Worm (Caenorhabditis elegans) whole organism, late embryonic: ENCODE measurements around the gene C16D9.1.

ENCODE experiments used
- Y22D7AL.16 ChIP-seq: sonication (generic microtip); optimal IDR thresholded peaks from 2 replicates; lab custom pipeline; 2016; ENCODE audit warnings: missing genetic modification characterization, missing compliant biosample characterization
- ahr-1 ChIP-seq: sonication (generic microtip); optimal IDR thresholded peaks from 2 replicates; lab custom pipeline; 2016; ENCODE audit warnings: missing genetic modification characterization, missing compliant biosample characterization
- ama-1 ChIP-seq: fragments of 150-350 bp; optimal IDR thresholded peaks from 2 replicates; lab custom pipeline; 2014
- ceh-14 ChIP-seq: sonication (generic microtip); optimal IDR thresholded peaks from 2 replicates; lab custom pipeline; 2016; ENCODE audit warnings: missing genotype, missing genetic modification characterization, missing compliant biosample characterization
- ceh-18 ChIP-seq: sonication (generic microtip); optimal IDR thresholded peaks from 2 replicates; lab custom pipeline; 2016; ENCODE audit warnings: missing genetic modification characterization, missing compliant biosample characterization
- ceh-19 ChIP-seq: fragments of 200-800 bp; sonication (Bioruptor generic); optimal IDR thresholded peaks from 2 replicates; lab custom pipeline; 2018; ENCODE audit warnings: mild to moderate bottlenecking, missing genetic modification characterization, missing compliant biosample characterization
- ceh-30 ChIP-seq: fragments of 150-350 bp; optimal IDR thresholded peaks from 2 replicates; lab custom pipeline; 2014; ENCODE audit warnings: missing biosample characterization, missing genetic modification characterization
- ceh-31 ChIP-seq: sonication (generic microtip); optimal IDR thresholded peaks from 2 replicates; lab custom pipeline; 2016; ENCODE audit warnings: missing genetic modification characterization, missing compliant biosample characterization
- ceh-34 ChIP-seq: sonication (generic microtip); optimal IDR thresholded peaks from 2 replicates; lab custom pipeline; 2016; ENCODE audit warnings: mild to moderate bottlenecking, missing genetic modification characterization, missing compliant biosample characterization
- ceh-48 ChIP-seq: sonication (generic microtip); optimal IDR thresholded peaks from 2 replicates; lab custom pipeline; 2016; ENCODE audit warnings: missing genetic modification characterization, inconsistent platforms, missing compliant biosample characterization
- ceh-6 ChIP-seq: fragments of 200-800 bp; sonication (Bioruptor generic); optimal IDR thresholded peaks from 2 replicates; lab custom pipeline; 2018; ENCODE audit warnings: mild to moderate bottlenecking, missing genetic modification characterization, missing compliant biosample characterization
- dmd-4 ChIP-seq: sonication (generic microtip); optimal IDR thresholded peaks from 2 replicates; lab custom pipeline; 2016; ENCODE audit warnings: borderline replicate concordance, missing genetic modification characterization, missing compliant biosample characterization
- elt-2 ChIP-seq: sonication (generic microtip); optimal IDR thresholded peaks from 2 replicates; lab custom pipeline; 2016; ENCODE audit warnings: missing genetic modification reagents, missing genetic modification characterization, missing compliant biosample characterization
- ets-4 ChIP-seq: sonication (generic microtip); optimal IDR thresholded peaks from 2 replicates; lab custom pipeline; 2016; ENCODE audit warnings: missing genetic modification characterization, missing compliant biosample characterization
- fax-1 ChIP-seq: sonication (generic microtip); optimal IDR thresholded peaks from 2 replicates; lab custom pipeline; 2016; ENCODE audit warnings: missing genotype, missing genetic modification characterization, missing compliant biosample characterization
- fkh-10 ChIP-seq: fragments of 150-350 bp; optimal IDR thresholded peaks from 2 replicates; lab custom pipeline; 2014; ENCODE audit warnings: missing biosample characterization, missing genetic modification reagents, missing genetic modification characterization
- gmeb-2 ChIP-seq: sonication (generic microtip); optimal IDR thresholded peaks from 2 replicates; lab custom pipeline; 2016; ENCODE audit warnings: missing genetic modification characterization, inconsistent platforms, missing compliant biosample characterization
- hlh-13 ChIP-seq: fragments of 200-800 bp; sonication (Bioruptor generic); optimal IDR thresholded peaks from 2 replicates; lab custom pipeline; 2018; ENCODE audit warnings: mild to moderate bottlenecking, missing genetic modification characterization, missing compliant biosample characterization
- hlh-6 ChIP-seq: sonication (generic microtip); optimal IDR thresholded peaks from 2 replicates; lab custom pipeline; 2016; ENCODE audit warnings: missing genotype, missing genetic modification characterization, missing compliant biosample characterization
- madf-2 ChIP-seq: sonication (generic microtip); optimal IDR thresholded peaks from 2 replicates; lab custom pipeline; 2017; ENCODE audit warnings: missing genetic modification characterization, missing compliant biosample characterization
- nhr-11 ChIP-seq: fragments of 150-350 bp; optimal IDR thresholded peaks from 2 replicates; lab custom pipeline; 2014; ENCODE audit warnings: missing biosample characterization, missing genetic modification characterization
- nhr-232 ChIP-seq: sonication (generic microtip); optimal IDR thresholded peaks from 2 replicates; lab custom pipeline; 2016; ENCODE audit warnings: missing genetic modification characterization, missing compliant biosample characterization
- odd-2 ChIP-seq: sonication (generic microtip); optimal IDR thresholded peaks from 2 replicates; lab custom pipeline; 2017; ENCODE audit warnings: antibody characterized with exemption, mild to moderate bottlenecking, missing genetic modification characterization, missing compliant biosample characterization
- pag-3 ChIP-seq: sonication (generic microtip); optimal IDR thresholded peaks from 2 replicates; lab custom pipeline; 2016; ENCODE audit warnings: missing compliant biosample characterization, missing genetic modification characterization, borderline replicate concordance
- pat-9 ChIP-seq: fragments of 200-800 bp; sonication (Bioruptor generic); optimal IDR thresholded peaks from 2 replicates; lab custom pipeline; 2018; ENCODE audit warnings: mild to moderate bottlenecking, missing genetic modification characterization, moderate library complexity, missing compliant biosample characterization
- pax-1 ChIP-seq: fragments of 150-350 bp; optimal IDR thresholded peaks from 2 replicates; lab custom pipeline; 2014; ENCODE audit warnings: missing biosample characterization, missing genetic modification characterization
- pqm-1 ChIP-seq: sonication (generic microtip); optimal IDR thresholded peaks from 2 replicates; lab custom pipeline; 2016; ENCODE audit warnings: missing genetic modification characterization, missing compliant biosample characterization
- ref-2 ChIP-seq: sonication (generic microtip); optimal IDR thresholded peaks from 2 replicates; lab custom pipeline; 2016; ENCODE audit warnings: missing genetic modification characterization, missing compliant biosample characterization
- rnt-1 ChIP-seq: sonication (generic microtip); optimal IDR thresholded peaks from 2 replicates; lab custom pipeline; 2016; ENCODE audit warnings: missing genetic modification characterization, missing compliant biosample characterization
- sox-2 ChIP-seq: fragments of 200-800 bp; sonication (Bioruptor generic); IDR thresholded peaks from 2 replicates; pipeline ENCODE4 v1.3.6; 2022; ENCODE audit warnings: missing genetic modification reagents, missing genetic modification characterization, missing compliant biosample characterization
- sox-4 ChIP-seq: sonication (generic microtip); optimal IDR thresholded peaks from 2 replicates; lab custom pipeline; 2017; ENCODE audit warnings: mild to moderate bottlenecking, missing genetic modification characterization, inconsistent platforms, missing compliant biosample characterization
- unc-42 ChIP-seq: sonication (generic microtip); optimal IDR thresholded peaks from 2 replicates; lab custom pipeline; 2016; ENCODE audit warnings: missing genotype, missing genetic modification characterization, missing compliant biosample characterization
- unc-55 ChIP-seq: sonication (generic microtip); optimal IDR thresholded peaks from 2 replicates; lab custom pipeline; 2017; ENCODE audit warnings: missing biosample characterization, missing genetic modification reagents, missing genetic modification characterization
- unc-86 ChIP-seq: sonication (generic microtip); optimal IDR thresholded peaks from 2 replicates; lab custom pipeline; 2016; ENCODE audit warnings: missing genetic modification characterization, missing compliant biosample characterization
- ztf-16 ChIP-seq: sonication (generic microtip); optimal IDR thresholded peaks from 2 replicates; lab custom pipeline; 2017; ENCODE audit warnings: missing genetic modification characterization, missing compliant biosample characterization

The C16D9.1 gene

ce11 chrV:8268902-8269301 lies 9.8 kb downstream of the C16D9.1 start, which contains the start of the genes asp-6 and asp-12:
TSS of gene asp-6 (minus strand) at chrV:8268937.
TSS of gene asp-12 (plus strand) at chrV:8269210.
- TF ChIP-seq hlh-6 (tag; lab: Kevin White, UChicago) = no peak
- TF ChIP-seq pqm-1 = peak; percentile 2
- TF ChIP-seq ets-4 = no peak
- no peak for TF ChIP-seq unc-42 (tag; lab: Kevin White, UChicago)
- peak; percentile 46 for TF ChIP-seq elt-2 (tag; lab: Kevin White, UChicago)
- no peak for TF ChIP-seq unc-55 (GFP tag; lab: Kevin White, UChicago)

ce11 chrV:8269878-8270277 lies 10.8 kb downstream of the C16D9.1 start:
- TF ChIP-seq ceh-19 (GFP tag; lab: Kevin White, UChicago) (no peak), ceh-18 (no peak), ceh-14 (tag; lab: Kevin White, UChicago) (no peak), ets-4 (no peak), nhr-11 (tag; lab: Kevin White, UChicago) (no peak), ztf-16 (tag; lab: Kevin White, UChicago) (no peak), elt-2 (tag; lab: Kevin White, UChicago) (no peak), rnt-1 (tag; lab: Kevin White, UChicago) (no peak), gmeb-2 (tag; lab: Kevin White, UChicago) (no peak), ceh-48 (no peak), nhr-232 (tag; lab: Kevin White, UChicago) (no peak), sox-4 (tag; lab: Kevin White, UChicago) (no peak), ceh-6 (GFP tag; lab: Kevin White, UChicago) (no peak), sox-2 (GFP tag; lab: Robert Waterston, UW) (no peak), ahr-1 (tag; lab: Kevin White, UChicago) (no peak), unc-86 (tag; lab: Kevin White, UChicago) (no peak), ref-2 (tag; lab: Kevin White, UChicago) (no peak)

ce11 chrV:8271395-8271794 lies 12.3 kb downstream of the C16D9.1 start:
- TF ChIP-seq pag-3 (no peak), gmeb-2 (tag; lab: Kevin White, UChicago) (no peak), ama-1 (no peak), ceh-30 (no peak), unc-86 (tag; lab: Kevin White, UChicago) (no peak), Y22D7AL.16 (tag; lab: Kevin White, UChicago) (no peak), ceh-34 (no peak), dmd-4 (tag; lab: Kevin White, UChicago) (no peak), hlh-13 (GFP tag; lab: Kevin White, UChicago) (no peak), fax-1 (tag; lab: Kevin White, UChicago) (no peak)
- TF ChIP-seq, all 69 proteins: peak for 0

- TF ChIP-seq nhr-232 (tag; lab: Kevin White, UChicago) (no peak), elt-2 (tag; lab: Kevin White, UChicago) (peak; percentile 34)
These were observed 12.9 kb downstream of the C16D9.1 start, which contains the start of gene asp-5 for ce11 chrV:8271995-8272394. TSS of gene asp-5 (plus strand) at chrV:8272385.

ce11 chrV:8278830-8279229 lies 19.7 kb downstream of the C16D9.1 start, which contains the start of gene str-136:
TSS of gene str-136 (minus strand) at chrV:8278930.
- no peak for TF ChIP-seq ceh-48
- no peak for TF ChIP-seq rnt-1 (tag; lab: Kevin White, UChicago)
- TF ChIP-seq ceh-34 = no peak
- TF ChIP-seq madf-2 (tag; lab: Kevin White, UChicago) = no peak
- TF ChIP-seq pax-1 = no peak
- no peak for TF ChIP-seq fkh-10 (GFP tag; lab: Kevin White, UChicago)
- no peak for TF ChIP-seq ceh-31 (tag; lab: Kevin White, UChicago)
- no peak for TF ChIP-seq ceh-19 (GFP tag; lab: Kevin White, UChicago)
- no peak for TF ChIP-seq pat-9 (tag; lab: Kevin White, UChicago)
- TF ChIP-seq ahr-1 (tag; lab: Kevin White, UChicago) = no peak
- no peak for TF ChIP-seq ets-4
- no peak for TF ChIP-seq odd-2 (tag; lab: Kevin White, UChicago)
- TF ChIP-seq nhr-11 (tag; lab: Kevin White, UChicago) = no peak
- TF ChIP-seq, all 69 proteins: peak for 0
